Fruit fly (Drosophila melanogaster) whole organism, embryonic: Measurements from ENCODE around the gene CG18081.

Experiments used
- Abd-B ChIP-seq: fragments of 200-800 bp; sonication (Bioruptor generic); optimal IDR thresholded peaks from 2 replicates; lab custom pipeline; 2018; ENCODE audit warnings: missing biosample characterization, mild to moderate bottlenecking, missing genetic modification characterization, moderate library complexity
- Asciz ChIP-seq: fragments of 200-800 bp; sonication (Bioruptor generic); optimal IDR thresholded peaks from 2 replicates; lab custom pipeline; 2017; ENCODE audit warnings: missing biosample characterization, mild to moderate bottlenecking, missing genetic modification characterization, missing genetic modification reagents
- Awh ChIP-seq: fragments of 200-800 bp; sonication (Bioruptor generic); IDR thresholded peaks from 2 replicates; pipeline ENCODE4, ENCODE4 v1.3.6; 2022; ENCODE audit warnings: missing biosample characterization, missing genetic modification characterization
- B-H1 ChIP-seq: fragments of 200-800 bp; sonication (Bioruptor generic); IDR thresholded peaks from 3 replicates; pipeline ENCODE4 v1.3.6; 2022; ENCODE audit warnings: missing biosample characterization, missing genetic modification characterization
- Bteb2 ChIP-seq: fragments of 200-800 bp; sonication (Bioruptor generic); optimal IDR thresholded peaks from 2 replicates; lab custom pipeline; 2016; ENCODE audit warnings: missing biosample characterization, missing genetic modification characterization
- CG11085 ChIP-seq: fragments of 200-800 bp; sonication (Bioruptor generic); IDR thresholded peaks from 2 replicates; pipeline ENCODE4 v1.3.6; 2022; ENCODE audit warnings: missing biosample characterization, missing genetic modification characterization
- CG11247 ChIP-seq: fragments of 200-800 bp; sonication (Bioruptor generic); IDR thresholded peaks from 2 replicates; pipeline ENCODE4 v1.3.6; 2022; ENCODE audit warnings: missing biosample characterization, missing genetic modification characterization
- CG12942 ChIP-seq: fragments of 200-800 bp; sonication (Bioruptor generic); optimal IDR thresholded peaks from 3 replicates; lab custom pipeline; 2016; ENCODE audit warnings: missing biosample characterization, missing genetic modification characterization
- CG14014 ChIP-seq: fragments of 200-800 bp; sonication (Bioruptor generic); IDR thresholded peaks from 2 replicates; pipeline ENCODE4 v1.3.6; 2022; ENCODE audit warnings: missing biosample characterization, missing genetic modification characterization
- CG14050 ChIP-seq: fragments of 200-800 bp; sonication (Bioruptor generic); IDR thresholded peaks from 3 replicates; pipeline ENCODE4 v1.3.6; 2022; ENCODE audit warnings: missing biosample characterization, missing genetic modification characterization
- CG15073 ChIP-seq: fragments of 200-800 bp; sonication (Bioruptor generic); optimal IDR thresholded peaks from 2 replicates; lab custom pipeline; 2016; ENCODE audit warnings: missing biosample characterization, missing genetic modification characterization
- CG1529 ChIP-seq: fragments of 200-800 bp; sonication (Bioruptor generic); optimal IDR thresholded peaks from 3 replicates; lab custom pipeline; 2018; ENCODE audit warnings: missing biosample characterization, missing genetic modification characterization
- CG15479 ChIP-seq: fragments of 200-800 bp; sonication (Bioruptor generic); optimal IDR thresholded peaks from 3 replicates; lab custom pipeline; 2019; ENCODE audit warnings: missing biosample characterization, mild to moderate bottlenecking, missing genetic modification characterization, moderate library complexity
- CG18011 ChIP-seq: fragments of 200-800 bp; sonication (Bioruptor generic); optimal IDR thresholded peaks from 2 replicates; lab custom pipeline; 2017; ENCODE audit warnings: missing biosample characterization, missing genetic modification characterization, mild to moderate bottlenecking, moderate library complexity, missing genotype
- CG32532 ChIP-seq: fragments of 200-800 bp; sonication (Bioruptor generic); IDR thresholded peaks from 2 replicates; pipeline ENCODE4 v1.3.6; 2022; ENCODE audit warnings: missing biosample characterization, missing genetic modification characterization
- CG4328 ChIP-seq: fragments of 200-800 bp; sonication (Bioruptor generic); optimal IDR thresholded peaks from 3 replicates; lab custom pipeline; 2017; ENCODE audit warnings: missing biosample characterization, missing genetic modification reagents, missing genetic modification characterization
- CG4617 ChIP-seq: fragments of 200-800 bp; sonication (Bioruptor generic); optimal IDR thresholded peaks from 3 replicates; lab custom pipeline; 2016; ENCODE audit warnings: missing biosample characterization, missing genetic modification characterization, borderline replicate concordance
- CG6689 ChIP-seq: fragments of 200-800 bp; sonication (Bioruptor generic); IDR thresholded peaks from 2 replicates; pipeline ENCODE4 v1.3.6; 2022; ENCODE audit warnings: missing biosample characterization, missing genetic modification characterization
- CG7839 ChIP-seq: fragments of 200-800 bp; sonication (Bioruptor generic); optimal IDR thresholded peaks from 3 replicates; lab custom pipeline; 2018; ENCODE audit warnings: missing biosample characterization, mild to moderate bottlenecking, missing genetic modification characterization, moderate library complexity
- CG7963 ChIP-seq: fragments of 200-800 bp; sonication (Bioruptor generic); IDR thresholded peaks from 3 replicates; pipeline ENCODE4 v1.3.6; 2022; ENCODE audit warnings: missing biosample characterization, missing genetic modification characterization; ENCODE audit not compliant: partially characterized antibody
- CG9609 ChIP-seq: fragments of 200-800 bp; sonication (Bioruptor generic); optimal IDR thresholded peaks from 3 replicates; lab custom pipeline; 2016; ENCODE audit warnings: missing biosample characterization, missing genetic modification characterization
- Dip2 ChIP-seq: fragments of 200-800 bp; sonication (Bioruptor generic); IDR thresholded peaks from 2 replicates; pipeline ENCODE4 v1.3.6; 2022; ENCODE audit warnings: missing biosample characterization, missing genetic modification characterization
- Gug ChIP-seq: fragments of 200-800 bp; sonication (Bioruptor generic); IDR thresholded peaks from 4 replicates; pipeline ENCODE4 v1.3.6; 2022; ENCODE audit warnings: missing biosample characterization, missing genetic modification characterization
- HLH3B ChIP-seq: fragments of 200-800 bp; sonication (Bioruptor generic); IDR thresholded peaks from 2 replicates; pipeline ENCODE4 v1.3.6; 2022; ENCODE audit warnings: missing biosample characterization, missing genetic modification characterization
- HLH54F ChIP-seq: fragments of 200-800 bp; sonication (Bioruptor generic); optimal IDR thresholded peaks from 3 replicates; lab custom pipeline; 2016; ENCODE audit warnings: missing biosample characterization, missing genetic modification characterization
- Hand ChIP-seq: fragments of 200-800 bp; sonication (Bioruptor generic); optimal IDR thresholded peaks from 2 replicates; lab custom pipeline; 2017; ENCODE audit warnings: mild to moderate bottlenecking, missing biosample characterization, missing genetic modification reagents, missing genetic modification characterization
- Hmr ChIP-seq: fragments of 200-800 bp; sonication (Bioruptor generic); optimal IDR thresholded peaks from 3 replicates; lab custom pipeline; 2017; ENCODE audit warnings: mild to moderate bottlenecking, missing biosample characterization, missing genetic modification reagents, missing genetic modification characterization
- Myb ChIP-seq: fragments of 200-800 bp; sonication (Bioruptor generic); optimal IDR thresholded peaks from 2 replicates; lab custom pipeline; 2016; ENCODE audit warnings: missing biosample characterization, missing genetic modification characterization
- NK7.1 ChIP-seq: fragments of 200-800 bp; sonication (Bioruptor generic); optimal IDR thresholded peaks from 3 replicates; lab custom pipeline; 2016; ENCODE audit warnings: missing biosample characterization, missing genetic modification characterization
- Neu2 ChIP-seq: fragments of 200-800 bp; sonication (Bioruptor generic); optimal IDR thresholded peaks from 3 replicates; lab custom pipeline; 2016; ENCODE audit warnings: missing biosample characterization, missing genetic modification characterization, borderline replicate concordance
- PHDP ChIP-seq: fragments of 200-800 bp; sonication (Bioruptor generic); optimal IDR thresholded peaks from 3 replicates; lab custom pipeline; 2018; ENCODE audit warnings: missing biosample characterization, mild to moderate bottlenecking, missing genetic modification characterization, moderate library complexity
- Rx ChIP-seq: fragments of 200-800 bp; sonication (Bioruptor generic); IDR thresholded peaks from 2 replicates; pipeline ENCODE4 v1.3.6; 2022; ENCODE audit warnings: missing biosample characterization, missing genetic modification characterization
- Sox100B ChIP-seq: fragments of 200-800 bp; sonication (Bioruptor generic); optimal IDR thresholded peaks from 3 replicates; lab custom pipeline; 2018; ENCODE audit warnings: missing biosample characterization, mild to moderate bottlenecking, missing genetic modification characterization
- Ssrp ChIP-seq: fragments of 200-800 bp; sonication (Bioruptor generic); optimal IDR thresholded peaks from 2 replicates; lab custom pipeline; 2018; ENCODE audit warnings: missing biosample characterization, mild to moderate bottlenecking, missing genetic modification characterization, moderate library complexity
- chif ChIP-seq, 2 experiments: fragments of 200-800 bp; sonication (Bioruptor generic); optimal IDR thresholded peaks; 3 replicates each; lab custom pipeline; 2016; ENCODE audit warnings: missing biosample characterization in 2 of 2, missing genetic modification characterization in 2 of 2
- crol ChIP-seq: fragments of 200-800 bp; sonication (Bioruptor generic); IDR thresholded peaks from 2 replicates; pipeline ENCODE4 v1.3.6; 2022; ENCODE audit warnings: missing biosample characterization, missing genetic modification characterization
- dati ChIP-seq: fragments of 200-800 bp; sonication (Bioruptor generic); IDR thresholded peaks from 2 replicates; pipeline ENCODE4 v1.3.6; 2022; ENCODE audit warnings: missing biosample characterization, missing genetic modification characterization
- ems ChIP-seq: fragments of 200-800 bp; sonication (Bioruptor generic); optimal IDR thresholded peaks from 3 replicates; lab custom pipeline; 2016; ENCODE audit warnings: missing biosample characterization, missing genetic modification characterization
- fd96Cb ChIP-seq: fragments of 200-800 bp; sonication (Bioruptor generic); optimal IDR thresholded peaks from 2 replicates; lab custom pipeline; 2018; ENCODE audit warnings: missing biosample characterization, mild to moderate bottlenecking, missing genetic modification characterization, moderate library complexity
- hkb ChIP-seq, 2 experiments: fragments of 200-800 bp in 1 of 2; fragments of >200 bp in 1 of 2; sonication (Bioruptor generic) in 1 of 2; IDR thresholded peaks in 1 of 2; optimal IDR thresholded peaks in 1 of 2; 2 replicates each; pipeline versions ENCODE4 v1.3.6 to Lab custom; 2017 to 2022; ENCODE audit warnings: missing biosample characterization in 1 of 2, missing genetic modification characterization in 1 of 2
- ind ChIP-seq: fragments of 200-800 bp; sonication (Bioruptor generic); optimal IDR thresholded peaks from 3 replicates; lab custom pipeline; 2016; ENCODE audit warnings: missing biosample characterization, missing genetic modification characterization
- lola ChIP-seq, 3 experiments: fragments of >200 bp in 2 of 3; fragments of 200-800 bp in 1 of 3; sonication (Bioruptor generic) in 1 of 3; optimal IDR thresholded peaks; 2 replicates each; lab custom pipeline; 2017 to 2019; ENCODE audit warnings: missing biosample characterization in 3 of 3, missing genetic modification characterization in 3 of 3, mild to moderate bottlenecking in 1 of 3, moderate library complexity in 1 of 3
- pho ChIP-seq: fragments of 200-800 bp; sonication (Bioruptor generic); optimal IDR thresholded peaks from 2 replicates; lab custom pipeline; 2016; ENCODE audit warnings: missing biosample characterization, missing genetic modification characterization
- pita ChIP-seq: fragments of 200-800 bp; sonication (Bioruptor generic); optimal IDR thresholded peaks from 2 replicates; lab custom pipeline; 2017; ENCODE audit warnings: missing biosample characterization, mild to moderate bottlenecking, missing genetic modification characterization
- sc ChIP-seq, 3 experiments: fragments of >200 bp in 2 of 3; fragments of 200-800 bp in 1 of 3; sonication (Bioruptor generic) in 1 of 3; optimal IDR thresholded peaks; 2 replicates in 2 of 3; 3 replicates in 1 of 3; lab custom pipeline; 2017; ENCODE audit warnings: mild to moderate bottlenecking in 1 of 3, missing biosample characterization in 1 of 3, missing genetic modification characterization in 1 of 3, missing genetic modification reagents in 1 of 3
- tll ChIP-seq, 2 experiments: fragments of 200-800 bp in 1 of 2; fragments of >200 bp in 1 of 2; sonication (Bioruptor generic) in 1 of 2; optimal IDR thresholded peaks; 2 replicates each; lab custom pipeline; 2017 to 2019; ENCODE audit warnings: missing biosample characterization in 2 of 2, missing genetic modification characterization in 2 of 2, mild to moderate bottlenecking in 1 of 2, moderate library complexity in 1 of 2
- tna ChIP-seq: fragments of 200-800 bp; sonication (Bioruptor generic); IDR thresholded peaks from 2 replicates; pipeline ENCODE4 v1.3.6; 2022; ENCODE audit warnings: missing biosample characterization, missing genetic modification characterization; ENCODE audit not compliant: partially characterized antibody

The CG18081 gene

DNA sequence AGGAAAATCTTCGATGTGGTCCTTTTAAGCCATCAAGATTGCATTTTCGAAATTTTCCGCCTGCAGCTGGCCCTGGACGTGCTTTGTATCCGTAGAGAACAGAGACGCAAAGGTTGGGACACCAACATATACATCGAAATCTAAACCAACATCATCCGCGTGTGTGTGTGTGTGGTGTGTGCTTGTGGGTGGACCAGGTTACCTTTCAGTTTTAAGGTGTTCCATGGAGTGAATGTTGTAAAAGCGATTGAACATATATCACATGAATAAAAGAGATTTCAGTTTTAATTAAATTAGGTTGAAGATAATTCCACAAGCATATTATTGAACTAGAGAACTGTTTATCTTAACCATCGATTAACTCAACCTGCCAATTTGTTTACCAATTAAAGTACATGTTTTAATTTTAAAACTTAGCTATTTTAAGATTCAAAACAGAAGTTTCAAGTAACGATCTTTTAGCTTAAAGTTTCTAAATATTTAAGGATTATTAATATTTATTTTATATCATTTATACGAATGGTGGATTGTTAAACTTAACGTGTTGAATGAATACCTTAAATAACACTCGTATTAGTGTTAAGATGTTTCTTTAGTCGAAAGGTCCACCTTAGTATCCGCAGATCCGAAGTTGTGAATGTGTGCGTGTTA, 8.1 kb downstream of the CG18081 start (continued):
- TF ChIP-seq Ssrp (tag; lab: Kevin White, UChicago): peak; percentile 74
- peak; percentile 40 for TF ChIP-seq pho (GFP tag; lab: Kevin White, UChicago)
- peak; percentile 58 for TF ChIP-seq Abd-B (GFP tag; lab: Kevin White, UChicago)
- peak; percentile 77 for TF ChIP-seq CG6689
- TF ChIP-seq Myb: peak; percentile 45
- no peak for TF ChIP-seq tna (GFP tag; lab: Robert Waterston, UW)
- TF ChIP-seq CG9609 (GFP tag; lab: Kevin White, UChicago): peak; percentile 62
- no peak for TF ChIP-seq tll (GFP tag; optimal IDR thresholded peaks at IDR 0.05; lab: Kevin White, UChicago)
- no peak for TF ChIP-seq CG11085
- peak; percentile 76 for TF ChIP-seq CG32532
- no peak for TF ChIP-seq CG15073 (GFP tag; lab: Kevin White, UChicago)
- peak; percentile 73 for TF ChIP-seq CG4617 (GFP tag; lab: Kevin White, UChicago)
- peak; percentile 23; the same call in 1 of the 3 replicates for TF ChIP-seq B-H1 (GFP tag; lab: Robert Waterston, UW)
- no peak for TF ChIP-seq pita (GFP tag; lab: Kevin White, UChicago)
- TF ChIP-seq Awh: 0 out of 2 replicates have a peak, but pooled peaks have one; percentile 14
- TF ChIP-seq Bteb2: peak; percentile 47
- peak; percentile 60 for TF ChIP-seq CG18011 (GFP tag; lab: Kevin White, UChicago)
- TF ChIP-seq lola (GFP tag; optimal IDR thresholded peaks at IDR 0.05; lab: Kevin White, UChicago): peak in 1 of 3 experiments; percentile 66
- TF ChIP-seq hkb (optimal IDR thresholded peaks at IDR 0.05; lab: Kevin White, UChicago): no peak
- peak; percentile 54 for TF ChIP-seq hkb (GFP tag; IDR thresholded peaks at IDR 0.05; lab: Robert Waterston, UW)
- peak; percentile 44; the same call in 1 of the 3 replicates for TF ChIP-seq CG14050
- peak; percentile 71 for TF ChIP-seq Asciz (GFP tag; lab: Kevin White, UChicago)
- TF ChIP-seq PHDP (tag; lab: Kevin White, UChicago): peak; percentile 83
- TF ChIP-seq Rx (GFP tag; lab: Robert Waterston, UW): no peak
- TF ChIP-seq Dip2 (GFP tag; lab: Robert Waterston, UW): no peak
- peak; percentile 57; the same call in 2 of the 4 replicates for TF ChIP-seq Gug (GFP tag; lab: Robert Waterston, UW)
- TF ChIP-seq CG7963: no peak
- peak; percentile 30 for TF ChIP-seq CG12942 (GFP tag; lab: Kevin White, UChicago)
- peak; percentile 93 for TF ChIP-seq Hmr (GFP tag; lab: Kevin White, UChicago)
- TF ChIP-seq HLH54F: peak; percentile 40
- peak; percentile 25 for TF ChIP-seq CG15479 (GFP tag; lab: Kevin White, UChicago)
- TF ChIP-seq Hand (GFP tag; lab: Kevin White, UChicago): peak; percentile 90
- TF ChIP-seq Sox100B (GFP tag; lab: Kevin White, UChicago): peak; percentile 92
- TF ChIP-seq CG7839: peak; percentile 85
- peak; percentile 41 for TF ChIP-seq CG1529 (GFP tag; lab: Kevin White, UChicago)
- TF ChIP-seq chif (GFP tag; optimal IDR thresholded peaks at IDR 0.05; lab: Kevin White, UChicago): peak; percentile 43 to 59
- TF ChIP-seq fd96Cb (tag; lab: Kevin White, UChicago): peak; percentile 72
- peak; percentile 74 for TF ChIP-seq ind
- TF ChIP-seq CG11247 (GFP tag; lab: Robert Waterston, UW): peak; percentile 39; the same call in 1 of the 2 replicates
- TF ChIP-seq HLH3B (GFP tag; lab: Robert Waterston, UW): peak; percentile 64; the same call in 1 of the 2 replicates
- TF ChIP-seq sc (optimal IDR thresholded peaks at IDR 0.05; lab: Kevin White, UChicago): no peak
- TF ChIP-seq sc (GFP tag; optimal IDR thresholded peaks at IDR 0.05; lab: Kevin White, UChicago): peak; percentile 55
- TF ChIP-seq dati (GFP tag; lab: Robert Waterston, UW): no peak
- TF ChIP-seq crol: no peak
- TF ChIP-seq Neu2: peak; percentile 73
- peak; percentile 6 for TF ChIP-seq NK7.1 (GFP tag; lab: Kevin White, UChicago)
- TF ChIP-seq CG4328 (GFP tag; lab: Kevin White, UChicago): peak; percentile 90
- peak; percentile 45 for TF ChIP-seq ems (GFP tag; lab: Kevin White, UChicago)
- TF ChIP-seq CG14014 (GFP tag; lab: Robert Waterston, UW): peak; percentile 47
